Worm (Caenorhabditis elegans) whole organism, young adult: ENCODE data around the gene C34H4.5.

ENCODE experiments used
- B0019.2 ChIP-seq: fragments of 200-800 bp; sonication (Bioruptor generic); conservative IDR thresholded peaks from 2 replicates; pipeline ENCODE4 v1.3.6; 2022; ENCODE audit warnings: missing genetic modification reagents, missing genetic modification characterization, missing compliant biosample characterization
- B0336.3 ChIP-seq: fragments of 200-800 bp; sonication (Bioruptor generic); IDR thresholded peaks from 2 replicates; pipeline ENCODE4 v1.3.6; 2022; ENCODE audit warnings: missing genetic modification characterization, missing compliant biosample characterization
- C06A6.2 ChIP-seq: fragments of 200-800 bp; sonication (Bioruptor generic); conservative IDR thresholded peaks from 2 replicates; pipeline ENCODE4 v1.3.6; 2022; ENCODE audit warnings: missing genetic modification characterization, missing compliant biosample characterization
- C17E4.6 ChIP-seq: fragments of 200-800 bp; sonication (Bioruptor generic); IDR thresholded peaks from 2 replicates; pipeline ENCODE4 v1.3.6; 2022; ENCODE audit warnings: missing genetic modification reagents, missing genetic modification characterization, missing compliant biosample characterization
- D2030.7 ChIP-seq: fragments of 200-800 bp; sonication (Bioruptor generic); IDR thresholded peaks from 2 replicates; pipeline ENCODE4 v1.3.6; 2022; ENCODE audit warnings: missing genetic modification reagents, missing genetic modification characterization, missing compliant biosample characterization
- F33H1.4 ChIP-seq: fragments of 200-800 bp; sonication (Bioruptor generic); IDR thresholded peaks from 2 replicates; pipeline ENCODE4 v1.3.6; 2022; ENCODE audit warnings: missing genetic modification reagents, missing genetic modification characterization, missing compliant biosample characterization
- F55B11.4 ChIP-seq: sonication (generic microtip); optimal IDR thresholded peaks from 2 replicates; lab custom pipeline; 2016; ENCODE audit warnings: missing compliant biosample characterization, missing genetic modification characterization, borderline replicate concordance; ENCODE audit not compliant: insufficient read depth
- F57C9.4 ChIP-seq: sonication (generic microtip); optimal IDR thresholded peaks from 2 replicates; lab custom pipeline; 2017; ENCODE audit warnings: mild to moderate bottlenecking, missing genetic modification characterization, missing compliant biosample characterization
- K11D2.4 ChIP-seq: fragments of 200-800 bp; sonication (Bioruptor generic); IDR thresholded peaks from 2 replicates; pipeline ENCODE4 v1.3.6; 2022; ENCODE audit warnings: missing genetic modification reagents, missing genetic modification characterization, missing compliant biosample characterization
- K12H6.12 ChIP-seq: fragments of 200-800 bp; sonication (Bioruptor generic); optimal IDR thresholded peaks from 2 replicates; lab custom pipeline; 2018; ENCODE audit warnings: mild to moderate bottlenecking, missing genetic modification characterization, missing compliant biosample characterization
- Y56A3A.18 ChIP-seq: fragments of 200-800 bp; sonication (Bioruptor generic); IDR thresholded peaks from 2 replicates; pipeline ENCODE4 v1.3.6; 2022; ENCODE audit warnings: missing genetic modification reagents, missing genetic modification characterization, missing compliant biosample characterization
- Y95B8A.8 ChIP-seq: fragments of 200-800 bp; sonication (Bioruptor generic); IDR thresholded peaks from 2 replicates; pipeline ENCODE4 v1.3.6; 2022; ENCODE audit warnings: missing genetic modification reagents, missing genetic modification characterization, missing compliant biosample characterization
- atf-7 ChIP-seq: sonication (generic microtip); optimal IDR thresholded peaks from 2 replicates; lab custom pipeline; 2017; ENCODE audit warnings: mild to moderate bottlenecking, missing genetic modification characterization, missing compliant biosample characterization
- attf-3 ChIP-seq: fragments of 200-800 bp; sonication (Bioruptor generic); conservative IDR thresholded peaks from 2 replicates; pipeline ENCODE4 v1.3.6; 2022; ENCODE audit warnings: missing genetic modification reagents, missing genetic modification characterization, missing compliant biosample characterization
- attf-5 ChIP-seq: fragments of 200-800 bp; sonication (Bioruptor generic); optimal IDR thresholded peaks from 2 replicates; lab custom pipeline; 2018; ENCODE audit warnings: mild to moderate bottlenecking, missing genetic modification characterization, missing compliant biosample characterization
- attf-6 ChIP-seq: fragments of 200-800 bp; sonication (Bioruptor generic); IDR thresholded peaks from 2 replicates; pipeline ENCODE4 v1.3.6; 2022; ENCODE audit warnings: missing genetic modification reagents, missing genetic modification characterization, missing compliant biosample characterization
- ceh-58 ChIP-seq: fragments of 200-800 bp; sonication (Bioruptor generic); IDR thresholded peaks from 2 replicates; pipeline ENCODE4 v1.3.6; 2022; ENCODE audit warnings: missing genetic modification characterization, missing compliant biosample characterization
- die-1 ChIP-seq: sonication (generic microtip); optimal IDR thresholded peaks from 2 replicates; lab custom pipeline; 2016; ENCODE audit warnings: missing genotype, mild to moderate bottlenecking, missing genetic modification characterization, missing compliant biosample characterization
- him-1 ChIP-seq: sonication (generic microtip); optimal IDR thresholded peaks from 2 replicates; lab custom pipeline; 2016; ENCODE audit warnings: missing genotype, missing genetic modification reagents, missing genetic modification characterization, missing compliant biosample characterization
- hlh-26 ChIP-seq: fragments of 200-800 bp; sonication (Bioruptor generic); conservative IDR thresholded peaks from 2 replicates; pipeline ENCODE4 v1.3.6; 2022; ENCODE audit warnings: missing genetic modification reagents, missing genetic modification characterization, missing compliant biosample characterization
- hrde-1 ChIP-seq: sonication (generic microtip); optimal IDR thresholded peaks from 2 replicates; lab custom pipeline; 2016; ENCODE audit warnings: missing genetic modification characterization, mild to moderate bottlenecking, missing compliant biosample characterization, moderate library complexity, missing genotype, missing genetic modification reagents, borderline replicate concordance
- lag-1 ChIP-seq: fragments of 200-800 bp; sonication (Bioruptor generic); IDR thresholded peaks from 2 replicates; pipeline ENCODE4 v1.3.6; 2022; ENCODE audit warnings: missing genetic modification reagents, missing genetic modification characterization, missing compliant biosample characterization
- let-526 ChIP-seq: fragments of 200-800 bp; sonication (Bioruptor generic); IDR thresholded peaks from 2 replicates; pipeline ENCODE4 v1.3.6; 2022; ENCODE audit warnings: missing genetic modification reagents, missing genetic modification characterization, missing compliant biosample characterization
- let-607 ChIP-seq, 2 experiments: fragments of 200-800 bp in 1 of 2; sonication (Bioruptor generic) in 1 of 2; sonication (generic microtip) in 1 of 2; optimal IDR thresholded peaks; 2 replicates each; lab custom pipeline; 2016 to 2018; ENCODE audit warnings: mild to moderate bottlenecking in 2 of 2, missing compliant biosample characterization in 2 of 2, missing genetic modification characterization in 2 of 2, moderate library complexity in 2 of 2, missing genotype in 1 of 2
- madf-10 ChIP-seq: sonication (generic microtip); optimal IDR thresholded peaks from 2 replicates; lab custom pipeline; 2016; ENCODE audit warnings: mild to moderate bottlenecking, missing genetic modification characterization, missing compliant biosample characterization
- madf-8 ChIP-seq: fragments of 200-800 bp; sonication (Bioruptor generic); conservative IDR thresholded peaks from 2 replicates; pipeline ENCODE4 v1.3.6; 2022; ENCODE audit warnings: missing genetic modification reagents, missing genetic modification characterization, missing compliant biosample characterization
- mel-28 ChIP-seq: sonication (generic microtip); optimal IDR thresholded peaks from 2 replicates; lab custom pipeline; 2016; ENCODE audit warnings: borderline replicate concordance, mild to moderate bottlenecking, missing genetic modification characterization, missing compliant biosample characterization
- nfya-2 ChIP-seq: fragments of 200-800 bp; sonication (Bioruptor generic); IDR thresholded peaks from 2 replicates; pipeline ENCODE4 v1.3.6; 2022; ENCODE audit warnings: missing genetic modification reagents, missing genetic modification characterization, missing compliant biosample characterization
- nfyb-1 ChIP-seq: fragments of 200-800 bp; sonication (Bioruptor generic); IDR thresholded peaks from 2 replicates; pipeline ENCODE4 v1.3.6; 2022; ENCODE audit warnings: missing genetic modification reagents, missing genetic modification characterization, missing compliant biosample characterization
- nhr-80 ChIP-seq: sonication (generic microtip); optimal IDR thresholded peaks from 2 replicates; lab custom pipeline; 2016; ENCODE audit warnings: missing genetic modification characterization, missing compliant biosample characterization
- sdz-38 ChIP-seq: sonication (generic microtip); optimal IDR thresholded peaks from 2 replicates; lab custom pipeline; 2016; ENCODE audit warnings: missing genotype, missing genetic modification characterization, missing compliant biosample characterization
- snpc-1.1 ChIP-seq: sonication (generic microtip); optimal IDR thresholded peaks from 2 replicates; lab custom pipeline; 2017; ENCODE audit warnings: missing genetic modification characterization, mild to moderate bottlenecking, missing compliant biosample characterization, antibody characterized with exemption, moderate library complexity, missing genotype, missing genetic modification reagents; ENCODE audit not compliant: insufficient read depth
- snpc-4 ChIP-seq, 5 experiments: fragments of 150-350 bp in 1 of 5; sonication (generic microtip) in 4 of 5; optimal IDR thresholded peaks; 2 replicates each; lab custom pipeline; 2014 to 2018; ENCODE audit warnings: missing genetic modification characterization in 5 of 5, missing biosample characterization in 3 of 5, antibody characterized with exemption in 2 of 5, mild to moderate bottlenecking in 2 of 5, missing compliant biosample characterization in 2 of 5, missing genotype in 2 of 5, moderate library complexity in 2 of 5, missing genetic modification reagents in 1 of 5
- tlf-1 ChIP-seq: fragments of 200-800 bp; sonication (Bioruptor generic); optimal IDR thresholded peaks from 2 replicates; lab custom pipeline; 2018; ENCODE audit warnings: mild to moderate bottlenecking, missing genetic modification characterization, missing compliant biosample characterization
- ztf-28 ChIP-seq: fragments of 200-800 bp; sonication (Bioruptor generic); IDR thresholded peaks from 2 replicates; pipeline ENCODE4 v1.3.6; 2022; ENCODE audit warnings: missing genetic modification reagents, missing genetic modification characterization, missing compliant biosample characterization

Gene C34H4.5

ce11 chrIV:1563476-1564131 is 13.6 kb upstream of the C34H4.5 start, which contains the start of gene Y41D4B.15:
TSS of gene Y41D4B.15 (plus strand) at chrIV:1564081.
- TF ChIP-seq D2030.7 (no peak), Y95B8A.8 (GFP tag; lab: Robert Waterston, UW) (no peak), snpc-1.1 (no peak), F57C9.4 (tag; lab: Kevin White, UChicago) (no peak), F33H1.4 (GFP tag; lab: Robert Waterston, UW) (no peak), nfyb-1 (GFP tag; lab: Robert Waterston, UW) (no peak), B0019.2 (GFP tag; lab: Robert Waterston, UW) (no peak), C17E4.6 (GFP tag; lab: Robert Waterston, UW) (no peak), ztf-28 (GFP tag; lab: Robert Waterston, UW) (no peak), him-1 (tag; lab: Kevin White, UChicago) (no peak), C06A6.2 (GFP tag; lab: Robert Waterston, UW) (no peak), hlh-26 (GFP tag; lab: Robert Waterston, UW) (no peak), ceh-58 (GFP tag; lab: Robert Waterston, UW) (no peak), madf-10 (no peak), tlf-1 (GFP tag; lab: Kevin White, UChicago) (no peak), snpc-4 (GFP tag; optimal IDR thresholded peaks at IDR 0.05; lab: Kevin White, UChicago) (no peak), snpc-4 (tag; optimal IDR thresholded peaks at IDR 0.05; lab: Kevin White, UChicago) (no peak), sdz-38 (no peak)

- TF ChIP-seq attf-6 (GFP tag; lab: Robert Waterston, UW), result no peak
- TF ChIP-seq lag-1 (GFP tag; lab: Robert Waterston, UW), result no peak
- no peak for TF ChIP-seq ztf-28 (GFP tag; lab: Robert Waterston, UW)
- no peak for TF ChIP-seq K11D2.4 (GFP tag; lab: Robert Waterston, UW)
- TF ChIP-seq snpc-1.1, result no peak
- no peak for TF ChIP-seq atf-7 (tag; lab: Kevin White, UChicago)
- no peak for TF ChIP-seq F55B11.4 (tag; lab: Kevin White, UChicago)
- TF ChIP-seq attf-3 (GFP tag; lab: Robert Waterston, UW), result no peak
- TF ChIP-seq die-1, result no peak
- no peak for TF ChIP-seq let-526 (GFP tag; lab: Robert Waterston, UW)
- no peak for TF ChIP-seq mel-28 (tag; lab: Kevin White, UChicago)
- TF ChIP-seq hrde-1 (tag; lab: Kevin White, UChicago), result no peak
- TF ChIP-seq let-607 (tag; optimal IDR thresholded peaks at IDR 0.05; lab: Kevin White, UChicago), result no peak
- TF ChIP-seq K12H6.12, result no peak
- TF ChIP-seq madf-8 (GFP tag; lab: Robert Waterston, UW), result no peak
- TF ChIP-seq, all 124 proteins: peak for 0
These were observed 11.9 kb upstream of the C34H4.5 start, which contains the start of gene hpo-6 for ce11 chrIV:1561884-1562283. TSS of gene hpo-6 (plus strand) at chrIV:1562184.

ce11 chrIV:1559931-1560330 is 9.9 kb upstream of the C34H4.5 start, which contains the start of gene Y41D4B.17:
TSS of gene Y41D4B.17 (plus strand) at chrIV:1560104.
- TF ChIP-seq mel-28 (tag; lab: Kevin White, UChicago) (no peak), B0336.3 (GFP tag; lab: Robert Waterston, UW) (no peak), Y56A3A.18 (no peak), nhr-80 (peak; percentile 24), tlf-1 (GFP tag; lab: Kevin White, UChicago) (no peak), nfya-2 (GFP tag; lab: Robert Waterston, UW) (no peak), D2030.7 (no peak), attf-5 (no peak)
